Worm (Caenorhabditis elegans): ENCODE data around the gene R07E3.7.

R07E3.7 gene

ce11 chrX:10372556-10372955, 17.0 kb upstream of the R07E3.7 start, which contains the start of gene Y49A10A.2 (continued):
- TF ChIP-seq pha-2 (tag; optimal IDR thresholded peaks at IDR 0.05) (no peak), pros-1 (tag; optimal IDR thresholded peaks at IDR 0.05) (peak; percentile 42)

ce11 chrX:10358083-10358482, 2.5 kb upstream of the R07E3.7 start, which contains the start of gene efhc-1:
TSS of gene efhc-1 (plus strand) at chrX:10358383.
- TF ChIP-seq ceh-34 (tag; optimal IDR thresholded peaks at IDR 0.05) (no peak), sdc-2 (tag; optimal IDR thresholded peaks at IDR 0.05) (no peak), fax-1 (tag; optimal IDR thresholded peaks at IDR 0.05) (no peak), che-1 (tag; optimal IDR thresholded peaks at IDR 0.05) (no peak), ceh-9 (tag; optimal IDR thresholded peaks at IDR 0.05) (no peak), unc-55 (GFP tag; optimal IDR thresholded peaks at IDR 0.05) (no peak), C38D4.7 (GFP tag; optimal IDR thresholded peaks at IDR 0.05) (no peak), dve-1 (tag; optimal IDR thresholded peaks at IDR 0.05) (no peak), lim-6 (tag; optimal IDR thresholded peaks at IDR 0.05) (no peak), gmeb-2 (tag; optimal IDR thresholded peaks at IDR 0.05) (no peak), ceh-19 (GFP tag; optimal IDR thresholded peaks at IDR 0.05) (no peak), hlh-8 (tag; optimal IDR thresholded peaks at IDR 0.05) (no peak), ceh-14 (tag; optimal IDR thresholded peaks at IDR 0.05) (no peak), pros-1 (tag; optimal IDR thresholded peaks at IDR 0.05) (no peak), fkh-10 (GFP tag; optimal IDR thresholded peaks at IDR 0.05) (no peak), unc-3 (GFP tag; conservative IDR thresholded peaks at IDR 0.05) (no peak), unc-3 (tag; optimal IDR thresholded peaks at IDR 0.05) (no peak)

- TF ChIP-seq ceh-48 (tag; optimal IDR thresholded peaks at IDR 0.05): no peak
- TF ChIP-seq sdc-2 (tag; optimal IDR thresholded peaks at IDR 0.05): peak; percentile 92
- TF ChIP-seq fax-1 (tag; optimal IDR thresholded peaks at IDR 0.05): no peak
These were observed 1.7 kb downstream of the R07E3.7 start for ce11 chrX:10353857-10354256.

- TF ChIP-seq ceh-6 (GFP tag; optimal IDR thresholded peaks at IDR 0.05): no peak
- no peak for TF ChIP-seq hlh-6 (tag; optimal IDR thresholded peaks at IDR 0.05)
- TF ChIP-seq unc-42 (tag; optimal IDR thresholded peaks at IDR 0.05): no peak
- TF ChIP-seq pha-2 (tag; optimal IDR thresholded peaks at IDR 0.05): no peak
- no peak for TF ChIP-seq fax-1 (tag; optimal IDR thresholded peaks at IDR 0.05)
- no peak for TF ChIP-seq eyg-1 (tag; optimal IDR thresholded peaks at IDR 0.05)
- TF ChIP-seq C08G9.2 (tag; optimal IDR thresholded peaks at IDR 0.05): no peak
- TF ChIP-seq pax-1 (tag; optimal IDR thresholded peaks at IDR 0.05): no peak
- TF ChIP-seq mec-3 (tag; optimal IDR thresholded peaks at IDR 0.05; ENCODE audit: borderline replicate concordance): no peak
- no peak for TF ChIP-seq sox-4 (tag; optimal IDR thresholded peaks at IDR 0.05)
- TF ChIP-seq K09A11.1 (tag; optimal IDR thresholded peaks at IDR 0.05; ENCODE audit: insufficient read depth): no peak
These were observed 5.4 kb downstream of the R07E3.7 start for ce11 chrX:10350151-10350550.

- TF ChIP-seq elt-2 (tag; optimal IDR thresholded peaks at IDR 0.05) (peak; percentile 67), unc-86 (tag; optimal IDR thresholded peaks at IDR 0.05) (no peak)
These were observed 14.6 kb downstream of the R07E3.7 start, which contains the start of gene R07E3.1 for ce11 chrX:10340986-10341385. TSS of gene R07E3.1 (minus strand) at chrX:10341161.

DNA sequence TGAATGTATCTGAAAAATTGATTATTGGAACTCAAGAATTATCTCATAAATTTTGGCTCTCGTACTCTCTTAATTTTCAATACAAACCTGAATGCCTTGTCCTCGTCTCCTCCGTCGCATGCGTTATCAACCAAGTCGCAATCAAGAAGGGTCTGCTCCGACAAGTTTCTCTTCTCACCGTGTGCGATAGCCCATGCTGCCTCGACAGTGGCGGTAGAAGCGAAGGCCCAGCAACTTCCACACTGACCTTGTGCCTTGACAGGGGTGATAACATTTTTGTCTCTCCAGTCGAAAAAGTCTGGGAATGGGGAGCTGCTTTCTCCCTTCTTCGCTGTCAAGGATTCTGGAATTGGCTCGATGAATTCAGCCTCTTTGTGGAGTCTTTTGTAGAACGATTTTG, 15.5 kb downstream of the R07E3.7 start:
- TF ChIP-seq elt-2 (tag; optimal IDR thresholded peaks at IDR 0.05) (peak; percentile 54), ceh-22 (tag; optimal IDR thresholded peaks at IDR 0.05) (no peak)

DNA sequence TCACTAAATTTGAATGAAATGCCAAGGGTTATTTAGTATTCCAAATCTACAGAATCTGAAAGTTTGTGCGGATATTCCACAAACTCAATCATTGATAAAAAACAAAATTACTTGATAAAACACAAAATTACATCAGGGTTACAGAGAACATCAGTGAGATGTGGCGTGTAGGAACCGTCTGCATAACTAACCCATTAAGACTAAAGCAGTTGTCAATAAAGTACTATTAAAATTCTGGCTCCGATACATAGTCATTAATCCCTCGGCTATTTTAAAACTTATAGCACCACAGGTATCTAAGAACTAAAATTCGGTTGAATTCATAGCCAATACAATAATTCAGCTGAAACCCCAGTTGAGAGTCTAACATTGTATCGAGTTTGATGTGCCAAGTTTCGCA, 16.8 kb downstream of the R07E3.7 start:
- no peak for TF ChIP-seq gmeb-2 (tag; optimal IDR thresholded peaks at IDR 0.05)
- no peak for TF ChIP-seq hlh-13 (GFP tag; optimal IDR thresholded peaks at IDR 0.05)
- no peak for TF ChIP-seq hlh-6 (tag; optimal IDR thresholded peaks at IDR 0.05)
- TF ChIP-seq pag-3 (tag; optimal IDR thresholded peaks at IDR 0.05; ENCODE audit: borderline replicate concordance): no peak
- no peak for TF ChIP-seq dmd-4 (tag; optimal IDR thresholded peaks at IDR 0.05; ENCODE audit: borderline replicate concordance)
- no peak for TF ChIP-seq tbx-2 (tag; optimal IDR thresholded peaks at IDR 0.05)
- TF ChIP-seq rnt-1 (tag; optimal IDR thresholded peaks at IDR 0.05): no peak
